Worm (Caenorhabditis elegans) whole organism, L3 larva: ENCODE measurements around the gene mam-1.

Source experiments
- ZK546.5 ChIP-seq: sonication (generic microtip); optimal IDR thresholded peaks from 2 replicates; lab custom pipeline; 2017; ENCODE audit warnings: missing biosample characterization, missing genetic modification characterization
- ama-1 ChIP-seq: fragments of 150-350 bp; optimal IDR thresholded peaks from 2 replicates; lab custom pipeline; 2018
- egl-5 ChIP-seq: fragments of 150-350 bp; optimal IDR thresholded peaks from 2 replicates; lab custom pipeline; 2017; ENCODE audit warnings: missing biosample characterization, missing genetic modification reagents, missing genetic modification characterization, inconsistent platforms
- elt-3 ChIP-seq, 3 experiments: fragments of 150-350 bp in 1 of 3; sonication (generic microtip) in 2 of 3; optimal IDR thresholded peaks; 2 replicates in 2 of 3; 4 replicates in 1 of 3; lab custom pipeline; 2014 to 2017; ENCODE audit warnings: missing biosample characterization in 3 of 3, missing genetic modification characterization in 3 of 3
- jun-1 ChIP-seq: fragments of 150-350 bp; optimal IDR thresholded peaks from 2 replicates; lab custom pipeline; 2014; ENCODE audit warnings: missing biosample characterization, missing genetic modification reagents, missing genetic modification characterization
- mdl-1 ChIP-seq: fragments of 150-350 bp; optimal IDR thresholded peaks from 2 replicates; lab custom pipeline; 2014; ENCODE audit warnings: missing biosample characterization, missing genetic modification characterization
- nfya-1 ChIP-seq: sonication (generic microtip); optimal IDR thresholded peaks from 2 replicates; lab custom pipeline; 2017; ENCODE audit warnings: missing genetic modification characterization, mild to moderate bottlenecking, missing compliant biosample characterization, antibody characterized with exemption, moderate library complexity; ENCODE audit not compliant: insufficient read depth
- nhr-12 ChIP-seq: fragments of 150-350 bp; optimal IDR thresholded peaks from 2 replicates; lab custom pipeline; 2014; ENCODE audit warnings: missing biosample characterization, missing genetic modification characterization
- nhr-25 ChIP-seq: sonication (generic microtip); optimal IDR thresholded peaks from 2 replicates; lab custom pipeline; 2017; ENCODE audit warnings: missing biosample characterization, missing genetic modification characterization
- nhr-28 ChIP-seq: fragments of 150-350 bp; optimal IDR thresholded peaks from 2 replicates; lab custom pipeline; 2014; ENCODE audit warnings: missing biosample characterization, missing genetic modification characterization
- snpc-4 ChIP-seq: fragments of 150-350 bp; optimal IDR thresholded peaks from 2 replicates; lab custom pipeline; 2014; ENCODE audit warnings: missing biosample characterization, missing genetic modification characterization
- zag-1 ChIP-seq: fragments of 150-350 bp; optimal IDR thresholded peaks from 2 replicates; lab custom pipeline; 2014; ENCODE audit warnings: missing biosample characterization, missing genetic modification characterization
- ztf-11 ChIP-seq: fragments of 150-350 bp; optimal IDR thresholded peaks from 2 replicates; lab custom pipeline; 2014; ENCODE audit warnings: missing biosample characterization, missing genetic modification characterization

- TF ChIP-seq nfya-1 (tag; lab: Kevin White, UChicago) (no peak), elt-3 (tag; optimal IDR thresholded peaks at IDR 0.05; lab: Kevin White, UChicago) (no peak), egl-5 (tag; lab: Kevin White, UChicago) (no peak), nhr-12 (no peak), mdl-1 (tag; lab: Kevin White, UChicago) (no peak), jun-1 (no peak), ztf-11 (tag; lab: Kevin White, UChicago) (no peak), snpc-4 (tag; lab: Kevin White, UChicago) (no peak), ZK546.5 (tag; lab: Kevin White, UChicago) (no peak), zag-1 (no peak), nhr-25 (tag; lab: Kevin White, UChicago) (no peak), ama-1 (no peak), nhr-28 (tag; lab: Kevin White, UChicago) (no peak)
These were observed 29.9 kb upstream of the mam-1 start, which contains the start of gene F35H12.5 for ce11 chrX:918097-918496.
